Worm (Caenorhabditis elegans) whole organism, early embryonic: Measurements from ENCODE around the gene zfp-2.

Source experiments
- B0310.2 ChIP-seq: sonication (generic microtip); optimal IDR thresholded peaks from 2 replicates; lab custom pipeline; 2016; ENCODE audit warnings: mild to moderate bottlenecking, missing genetic modification characterization, missing compliant biosample characterization
- F13C5.2 ChIP-seq: sonication (generic microtip); optimal IDR thresholded peaks from 2 replicates; lab custom pipeline; 2017; ENCODE audit warnings: mild to moderate bottlenecking, missing genetic modification characterization, inconsistent platforms, missing compliant biosample characterization
- aly-1 ChIP-seq: sonication (generic microtip); optimal IDR thresholded peaks from 2 replicates; lab custom pipeline; 2016; ENCODE audit warnings: missing genetic modification characterization, missing compliant biosample characterization
- ama-1 ChIP-seq: fragments of 150-350 bp; optimal IDR thresholded peaks from 2 replicates; lab custom pipeline; 2014
- ceh-13 ChIP-seq: fragments of 200-800 bp; sonication (Bioruptor generic); optimal IDR thresholded peaks from 2 replicates; lab custom pipeline; 2018; ENCODE audit warnings: mild to moderate bottlenecking, missing genetic modification characterization, missing compliant biosample characterization
- ceh-36 ChIP-seq: sonication (generic microtip); optimal IDR thresholded peaks from 2 replicates; lab custom pipeline; 2016; ENCODE audit warnings: missing genetic modification characterization, inconsistent platforms, missing compliant biosample characterization
- ets-7 ChIP-seq: sonication (generic microtip); optimal IDR thresholded peaks from 2 replicates; lab custom pipeline; 2016; ENCODE audit warnings: missing genotype, missing genetic modification characterization, missing compliant biosample characterization
- flt-1 ChIP-seq: fragments of 200-800 bp; sonication (Bioruptor generic); IDR thresholded peaks from 2 replicates; pipeline ENCODE4 v1.3.6; 2022; ENCODE audit warnings: missing genetic modification characterization, missing compliant biosample characterization
- hmbx-1 ChIP-seq: sonication (generic microtip); optimal IDR thresholded peaks from 2 replicates; lab custom pipeline; 2016; ENCODE audit warnings: mild to moderate bottlenecking, missing genetic modification characterization, missing compliant biosample characterization
- hmg-4 ChIP-seq: fragments of 200-800 bp; sonication (Bioruptor generic); optimal IDR thresholded peaks from 2 replicates; lab custom pipeline; 2018; ENCODE audit warnings: mild to moderate bottlenecking, missing genetic modification characterization, missing compliant biosample characterization
- hnd-1 ChIP-seq: sonication (generic microtip); optimal IDR thresholded peaks from 2 replicates; lab custom pipeline; 2016; ENCODE audit warnings: missing genetic modification characterization, missing compliant biosample characterization
- pes-1 ChIP-seq: fragments of 200-800 bp; sonication (Bioruptor generic); IDR thresholded peaks from 2 replicates; pipeline ENCODE4 v1.3.6; 2022; ENCODE audit warnings: missing genetic modification reagents, missing genetic modification characterization, missing compliant biosample characterization
- scrt-1 ChIP-seq: fragments of 200-800 bp; sonication (Bioruptor generic); IDR thresholded peaks from 2 replicates; pipeline ENCODE4 v1.3.6; 2022; ENCODE audit warnings: missing genetic modification characterization, missing compliant biosample characterization
- sea-1 ChIP-seq: fragments of 200-800 bp; sonication (Bioruptor generic); conservative IDR thresholded peaks from 2 replicates; pipeline ENCODE4 v1.3.6; 2022; ENCODE audit warnings: missing genetic modification characterization, missing compliant biosample characterization
- tbx-11 ChIP-seq: fragments of 200-800 bp; sonication (Bioruptor generic); IDR thresholded peaks from 2 replicates; pipeline ENCODE4 v1.3.6; 2022; ENCODE audit warnings: missing genetic modification characterization, missing compliant biosample characterization
- tbx-37 ChIP-seq: fragments of 200-800 bp; sonication (Bioruptor generic); conservative IDR thresholded peaks from 2 replicates; pipeline ENCODE4 v1.3.6; 2022; ENCODE audit warnings: missing genetic modification reagents, missing genetic modification characterization, missing compliant biosample characterization
- tra-4 ChIP-seq: sonication (generic microtip); optimal IDR thresholded peaks from 2 replicates; lab custom pipeline; 2017; ENCODE audit warnings: missing genetic modification characterization, missing compliant biosample characterization

The zfp-2 gene

DNA sequence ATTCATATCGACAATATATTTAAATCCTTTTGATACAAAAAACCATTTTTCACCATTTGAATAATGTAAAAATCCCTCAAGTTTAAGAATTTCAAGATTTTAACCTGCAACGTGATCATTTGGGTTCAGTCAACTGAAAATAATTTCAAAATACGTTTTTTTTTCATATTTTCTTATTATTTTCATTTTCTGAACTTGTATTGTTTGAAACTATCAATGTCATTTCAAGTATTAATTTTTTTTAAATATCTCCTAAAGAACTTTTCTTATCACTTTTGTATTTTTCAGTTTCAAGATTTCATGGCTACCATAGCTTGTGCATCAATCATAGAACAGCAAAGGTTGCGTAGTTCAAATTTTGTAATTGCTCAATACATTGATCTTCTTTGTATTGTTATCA lies 25.4 kb upstream of the zfp-2 start, which contains the start of gene sra-9:
sra-9 (plus strand) TSS at position 301 of the 400 bp plus-strand sequence.
- TF ChIP-seq flt-1 (GFP tag; lab: Robert Waterston, UW), result no peak
- TF ChIP-seq tra-4, result no peak
- no peak for TF ChIP-seq ets-7 (tag; lab: Kevin White, UChicago)
- TF ChIP-seq hnd-1 (tag; lab: Kevin White, UChicago), result no peak
- no peak for TF ChIP-seq aly-1
- TF ChIP-seq hmg-4 (GFP tag; lab: Kevin White, UChicago), result no peak
- TF ChIP-seq pes-1, result no peak
- TF ChIP-seq sea-1, result no peak
- no peak for TF ChIP-seq ama-1
- no peak for TF ChIP-seq hmbx-1 (tag; lab: Kevin White, UChicago)
- TF ChIP-seq scrt-1 (GFP tag; lab: Robert Waterston, UW), result no peak
- no peak for TF ChIP-seq tbx-11 (GFP tag; lab: Robert Waterston, UW)
- no peak for TF ChIP-seq ceh-36 (tag; lab: Kevin White, UChicago)
- no peak for TF ChIP-seq F13C5.2 (tag; lab: Kevin White, UChicago)
- TF ChIP-seq ceh-13 (GFP tag; lab: Kevin White, UChicago), result no peak
- no peak for TF ChIP-seq tbx-37 (GFP tag; lab: Robert Waterston, UW)
- TF ChIP-seq B0310.2 (tag; lab: Kevin White, UChicago), result no peak

DNA sequence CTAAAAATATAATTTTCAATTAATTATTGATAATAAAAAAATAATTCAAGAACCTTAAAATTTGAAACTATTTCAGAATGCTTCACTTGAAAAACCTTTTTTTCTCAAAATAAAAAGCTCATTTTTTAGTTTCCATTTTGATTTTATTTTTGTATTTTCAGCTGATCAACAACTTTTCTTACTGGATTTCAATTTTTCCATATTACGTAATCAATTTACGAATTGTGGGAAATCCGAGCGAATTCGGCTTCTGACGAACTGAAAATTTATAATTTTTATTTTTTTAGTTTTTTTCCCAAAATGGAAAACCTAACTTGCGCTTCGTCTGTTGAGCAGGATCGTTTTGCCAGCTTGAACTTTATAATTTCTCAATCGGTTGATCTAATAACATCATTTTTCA lies 20.0 kb upstream of the zfp-2 start, which contains the start of gene sra-8:
sra-8 (plus strand) TSS at position 301 of the 400 bp plus-strand sequence.
- no peak for TF ChIP-seq scrt-1 (GFP tag; lab: Robert Waterston, UW)
- no peak for TF ChIP-seq ama-1
- no peak for TF ChIP-seq ets-7 (tag; lab: Kevin White, UChicago)
- TF ChIP-seq tbx-11 (GFP tag; lab: Robert Waterston, UW), result no peak
- TF ChIP-seq aly-1, result no peak
- TF ChIP-seq pes-1, result no peak

DNA sequence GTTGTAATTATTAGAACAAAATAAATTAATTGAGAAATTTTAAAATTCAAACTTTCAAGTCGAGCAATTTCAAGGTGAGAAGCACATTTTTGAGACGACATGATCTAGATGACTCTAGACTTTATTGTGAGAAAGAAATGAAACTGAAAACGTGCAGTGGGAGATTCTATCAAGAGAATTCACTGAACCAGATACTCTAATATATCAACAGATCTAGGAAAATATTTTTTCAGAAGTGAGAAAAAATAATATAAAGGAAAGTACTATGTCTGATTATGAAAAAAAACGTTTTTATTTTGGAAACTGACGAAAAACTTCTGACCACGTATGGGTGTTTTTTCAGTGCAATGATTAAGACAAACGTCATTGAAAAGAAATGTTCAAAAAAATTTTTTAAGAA lies 16.7 kb upstream of the zfp-2 start, which contains the start of gene sra-3:
sra-3 (minus strand) TSS at position 101 of the 400 bp plus-strand sequence.
- no peak for TF ChIP-seq aly-1
- TF ChIP-seq scrt-1 (GFP tag; lab: Robert Waterston, UW), result no peak
- TF ChIP-seq pes-1, result no peak
- TF ChIP-seq flt-1 (GFP tag; lab: Robert Waterston, UW), result no peak
- no peak for TF ChIP-seq hmg-4 (GFP tag; lab: Kevin White, UChicago)
- no peak for TF ChIP-seq tbx-37 (GFP tag; lab: Robert Waterston, UW)
- no peak for TF ChIP-seq ceh-36 (tag; lab: Kevin White, UChicago)
- no peak for TF ChIP-seq tbx-11 (GFP tag; lab: Robert Waterston, UW)
- TF ChIP-seq tra-4, result no peak
- TF ChIP-seq hnd-1 (tag; lab: Kevin White, UChicago), result no peak
- no peak for TF ChIP-seq hmbx-1 (tag; lab: Kevin White, UChicago)

DNA sequence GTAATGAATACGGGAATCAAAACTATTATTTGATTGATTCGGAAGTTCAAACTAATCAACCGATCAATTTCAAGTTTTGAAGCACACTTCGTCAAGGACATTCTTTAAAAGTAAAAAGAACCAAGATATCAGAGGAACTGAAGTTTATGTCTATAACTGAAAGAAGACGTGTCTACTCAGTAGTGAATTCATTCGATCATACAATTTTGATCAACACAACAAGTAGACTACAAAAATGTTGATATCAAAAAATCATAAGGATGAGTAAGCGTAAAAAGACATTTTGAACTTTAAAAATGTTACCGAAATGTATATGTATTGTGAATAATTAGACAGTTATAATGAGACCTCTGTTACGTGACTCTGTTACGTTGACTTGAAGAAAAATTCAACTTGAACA lies 14.7 kb upstream of the zfp-2 start, which contains the start of gene sra-4:
sra-4 (minus strand) TSS at position 101 of the 400 bp plus-strand sequence.
- no peak for TF ChIP-seq hmg-4 (GFP tag; lab: Kevin White, UChicago)
- no peak for TF ChIP-seq sea-1
- no peak for TF ChIP-seq B0310.2 (tag; lab: Kevin White, UChicago)
- TF ChIP-seq hnd-1 (tag; lab: Kevin White, UChicago), result no peak
- TF ChIP-seq hmbx-1 (tag; lab: Kevin White, UChicago), result no peak
- TF ChIP-seq F13C5.2 (tag; lab: Kevin White, UChicago), result no peak
- no peak for TF ChIP-seq aly-1
- no peak for TF ChIP-seq ets-7 (tag; lab: Kevin White, UChicago)
- no peak for TF ChIP-seq flt-1 (GFP tag; lab: Robert Waterston, UW)
- TF ChIP-seq ceh-36 (tag; lab: Kevin White, UChicago), result no peak
- TF ChIP-seq tbx-37 (GFP tag; lab: Robert Waterston, UW), result no peak
- TF ChIP-seq scrt-1 (GFP tag; lab: Robert Waterston, UW), result no peak
- no peak for TF ChIP-seq tbx-11 (GFP tag; lab: Robert Waterston, UW)
- TF ChIP-seq tra-4, result no peak
- no peak for TF ChIP-seq ceh-13 (GFP tag; lab: Kevin White, UChicago)
- TF ChIP-seq ama-1, result no peak
- no peak for TF ChIP-seq pes-1

DNA sequence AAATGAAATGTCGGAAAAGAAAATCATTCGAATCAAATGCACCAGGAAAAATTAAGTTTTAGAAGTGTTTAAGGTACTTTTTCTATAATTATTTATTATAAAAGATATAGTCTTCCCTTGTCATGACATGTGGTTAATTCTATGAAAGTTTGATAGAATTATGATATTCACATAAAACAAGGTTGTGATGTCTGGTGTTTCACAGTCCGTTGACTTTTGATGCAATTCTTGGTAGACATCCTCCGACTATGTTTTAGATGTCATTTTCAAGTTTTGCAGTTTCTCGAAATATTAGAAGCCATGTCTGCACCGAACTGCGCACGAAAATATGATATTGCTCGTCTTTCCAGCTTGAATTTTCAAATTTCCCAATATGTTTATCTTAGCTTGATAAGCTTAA lies 13.1 kb upstream of the zfp-2 start, which contains the start of gene sra-7:
sra-7 (plus strand) TSS at position 301 of the 400 bp plus-strand sequence.
- TF ChIP-seq ceh-36 (tag; lab: Kevin White, UChicago), result no peak
- no peak for TF ChIP-seq ama-1
- no peak for TF ChIP-seq scrt-1 (GFP tag; lab: Robert Waterston, UW)
- TF ChIP-seq ceh-13 (GFP tag; lab: Kevin White, UChicago), result no peak
- TF ChIP-seq pes-1, result no peak
- TF ChIP-seq hnd-1 (tag; lab: Kevin White, UChicago), result no peak
- TF ChIP-seq hmg-4 (GFP tag; lab: Kevin White, UChicago), result no peak
- TF ChIP-seq tra-4, result no peak
- TF ChIP-seq sea-1, result no peak
- TF ChIP-seq B0310.2 (tag; lab: Kevin White, UChicago), result no peak
- no peak for TF ChIP-seq hmbx-1 (tag; lab: Kevin White, UChicago)
- TF ChIP-seq F13C5.2 (tag; lab: Kevin White, UChicago), result no peak
- TF ChIP-seq aly-1, result no peak
- no peak for TF ChIP-seq tbx-11 (GFP tag; lab: Robert Waterston, UW)

DNA sequence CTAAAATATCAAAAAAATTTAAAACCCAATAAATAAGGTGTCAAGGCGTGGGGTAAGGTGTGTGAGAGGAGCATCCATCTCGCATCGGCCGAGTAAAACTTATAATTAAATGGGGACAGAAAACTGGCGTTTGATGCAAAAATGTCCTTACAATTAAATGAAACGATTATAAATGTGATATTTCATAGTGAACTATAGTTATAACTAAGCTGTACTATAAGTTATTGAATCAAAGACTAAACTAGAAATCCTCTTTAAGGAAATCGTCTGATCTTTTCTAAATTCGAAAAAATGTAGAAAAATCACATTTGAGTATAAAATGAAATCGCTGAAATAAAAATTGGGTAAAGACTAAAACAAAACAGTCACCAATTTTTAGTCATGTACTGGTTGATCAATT lies 6.7 kb upstream of the zfp-2 start, which contains the start of gene sra-6:
sra-6 (minus strand) TSS at position 101 of the 400 bp plus-strand sequence.
- TF ChIP-seq hmbx-1 (tag; lab: Kevin White, UChicago), result no peak
- no peak for TF ChIP-seq hnd-1 (tag; lab: Kevin White, UChicago)
- no peak for TF ChIP-seq ceh-13 (GFP tag; lab: Kevin White, UChicago)
- no peak for TF ChIP-seq hmg-4 (GFP tag; lab: Kevin White, UChicago)
- no peak for TF ChIP-seq scrt-1 (GFP tag; lab: Robert Waterston, UW)

DNA sequence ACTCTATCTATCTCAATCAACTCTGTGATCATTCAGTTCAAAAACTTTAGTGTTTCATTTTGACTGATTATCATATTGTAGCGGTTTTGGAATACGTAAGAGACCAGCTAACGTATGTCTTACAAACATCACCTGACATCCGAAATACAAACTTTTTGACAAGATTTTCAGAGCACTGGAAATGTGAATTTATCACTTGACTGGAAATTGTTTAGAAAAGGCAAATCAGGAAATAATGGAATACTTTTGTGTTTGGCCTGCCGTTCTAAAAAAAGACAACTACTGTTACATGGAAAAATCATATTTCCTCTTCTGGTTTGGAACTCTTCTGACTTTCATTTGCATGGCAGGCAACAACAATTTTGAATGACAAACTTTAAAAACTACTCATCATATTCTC lies 5.9 kb upstream of the zfp-2 start, which contains the start of gene F35H8.12:
F35H8.12 (plus strand) TSS at position 301 of the 400 bp plus-strand sequence.
- TF ChIP-seq ceh-36 (tag; lab: Kevin White, UChicago) (no peak), flt-1 (GFP tag; lab: Robert Waterston, UW) (no peak), ama-1 (no peak), ets-7 (tag; lab: Kevin White, UChicago) (no peak), ceh-13 (GFP tag; lab: Kevin White, UChicago) (no peak), hnd-1 (tag; lab: Kevin White, UChicago) (no peak), hmg-4 (GFP tag; lab: Kevin White, UChicago) (no peak), tra-4 (no peak), sea-1 (no peak), B0310.2 (tag; lab: Kevin White, UChicago) (no peak), pes-1 (no peak), scrt-1 (GFP tag; lab: Robert Waterston, UW) (no peak)
